Fruit fly (Drosophila melanogaster) whole organism, prepupa: ENCODE measurements around the gene CG14974.

Source experiments
- Blimp-1 ChIP-seq: fragments of 200-800 bp; sonication (Bioruptor generic); optimal IDR thresholded peaks from 3 replicates; lab custom pipeline; 2017; ENCODE audit warnings: missing biosample characterization, missing genetic modification characterization, mild to moderate bottlenecking, moderate library complexity, missing genetic modification reagents
- CG10631 ChIP-seq: fragments of 200-800 bp; sonication (Bioruptor generic); optimal IDR thresholded peaks from 2 replicates; lab custom pipeline; 2016; ENCODE audit warnings: missing biosample characterization, missing genetic modification characterization
- CG10669 ChIP-seq: fragments of 200-800 bp; sonication (Bioruptor generic); optimal IDR thresholded peaks from 3 replicates; lab custom pipeline; 2018; ENCODE audit warnings: missing biosample characterization, mild to moderate bottlenecking, missing genetic modification characterization, moderate library complexity
- CG11294 ChIP-seq: fragments of 200-800 bp; sonication (Bioruptor generic); IDR thresholded peaks from 2 replicates; pipeline ENCODE4 v1.3.6; 2022; ENCODE audit warnings: missing biosample characterization, missing genetic modification characterization
- CG11762 ChIP-seq: fragments of 200-800 bp; sonication (Bioruptor generic); optimal IDR thresholded peaks from 3 replicates; lab custom pipeline; 2016; ENCODE audit warnings: missing biosample characterization, missing genetic modification characterization; ENCODE audit not compliant: insufficient read depth
- CG11902 ChIP-seq: fragments of 200-800 bp; sonication (Bioruptor generic); optimal IDR thresholded peaks from 3 replicates; lab custom pipeline; 2016; ENCODE audit warnings: missing biosample characterization, missing genetic modification characterization
- CG15336 ChIP-seq: fragments of 200-800 bp; sonication (Bioruptor generic); IDR thresholded peaks from 2 replicates; pipeline ENCODE4 v1.3.6; 2022; ENCODE audit warnings: missing biosample characterization, missing genetic modification characterization
- CG1621 ChIP-seq: fragments of 200-800 bp; sonication (Bioruptor generic); optimal IDR thresholded peaks from 3 replicates; lab custom pipeline; 2018; ENCODE audit warnings: missing biosample characterization, mild to moderate bottlenecking, missing genetic modification characterization
- CG16779 ChIP-seq: fragments of 200-800 bp; sonication (Bioruptor generic); optimal IDR thresholded peaks from 3 replicates; lab custom pipeline; 2017; ENCODE audit warnings: missing biosample characterization, mild to moderate bottlenecking, missing genetic modification characterization
- CG31627 ChIP-seq: fragments of 200-800 bp; sonication (Bioruptor generic); optimal IDR thresholded peaks from 3 replicates; lab custom pipeline; 2016; ENCODE audit warnings: missing biosample characterization, missing genetic modification characterization
- CG32006 ChIP-seq: fragments of 200-800 bp; sonication (Bioruptor generic); optimal IDR thresholded peaks from 3 replicates; lab custom pipeline; 2017; ENCODE audit warnings: missing biosample characterization, mild to moderate bottlenecking, missing genetic modification characterization
- CG34406 ChIP-seq: fragments of 200-800 bp; sonication (Bioruptor generic); optimal IDR thresholded peaks from 3 replicates; lab custom pipeline; 2016; ENCODE audit warnings: missing biosample characterization, missing genetic modification characterization
- CG3919 ChIP-seq: fragments of 200-800 bp; sonication (Bioruptor generic); optimal IDR thresholded peaks from 3 replicates; lab custom pipeline; 2016; ENCODE audit warnings: missing biosample characterization, missing genetic modification characterization
- CG4318 ChIP-seq: fragments of 200-800 bp; sonication (Bioruptor generic); optimal IDR thresholded peaks from 3 replicates; lab custom pipeline; 2017; ENCODE audit warnings: missing biosample characterization, mild to moderate bottlenecking, missing genetic modification characterization
- CG6163 ChIP-seq: fragments of 200-800 bp; sonication (Bioruptor generic); IDR thresholded peaks from 3 replicates; pipeline ENCODE4 v1.3.6; 2022; ENCODE audit warnings: missing biosample characterization, missing genetic modification characterization
- CG6276 ChIP-seq: fragments of 200-800 bp; sonication (Bioruptor generic); optimal IDR thresholded peaks from 2 replicates; lab custom pipeline; 2017; ENCODE audit warnings: missing biosample characterization, mild to moderate bottlenecking, missing genetic modification characterization
- CG6792 ChIP-seq: fragments of 200-800 bp; sonication (Bioruptor generic); optimal IDR thresholded peaks from 3 replicates; lab custom pipeline; 2016; ENCODE audit warnings: missing biosample characterization, missing genetic modification characterization
- CG6854 ChIP-seq: fragments of 200-800 bp; sonication (Bioruptor generic); optimal IDR thresholded peaks from 2 replicates; lab custom pipeline; 2017; ENCODE audit warnings: missing biosample characterization, mild to moderate bottlenecking, missing genetic modification characterization
- CG7368 ChIP-seq: fragments of 200-800 bp; sonication (Bioruptor generic); optimal IDR thresholded peaks from 3 replicates; lab custom pipeline; 2016; ENCODE audit warnings: missing biosample characterization, missing genetic modification characterization
- CG8119 ChIP-seq: fragments of 200-800 bp; sonication (Bioruptor generic); IDR thresholded peaks from 3 replicates; pipeline ENCODE4 v1.3.6; 2022; ENCODE audit warnings: missing biosample characterization, missing genetic modification characterization
- CG8319 ChIP-seq: fragments of 200-800 bp; sonication (Bioruptor generic); optimal IDR thresholded peaks from 3 replicates; lab custom pipeline; 2016; ENCODE audit warnings: missing biosample characterization, missing genetic modification characterization
- CG8632 ChIP-seq: fragments of 200-800 bp; sonication (Bioruptor generic); optimal IDR thresholded peaks from 3 replicates; lab custom pipeline; 2016; ENCODE audit warnings: missing biosample characterization, missing genetic modification characterization
- Eip75B ChIP-seq: fragments of 200-800 bp; sonication (Bioruptor generic); optimal IDR thresholded peaks from 3 replicates; lab custom pipeline; 2016; ENCODE audit warnings: missing biosample characterization, missing genetic modification characterization
- Eip78C ChIP-seq: fragments of 200-800 bp; sonication (Bioruptor generic); peaks from one replicate; lab custom pipeline; 2016; ENCODE audit warnings: missing biosample characterization, missing genetic modification characterization
- Ets21C ChIP-seq: fragments of 200-800 bp; sonication (Bioruptor generic); optimal IDR thresholded peaks from 3 replicates; lab custom pipeline; 2016; ENCODE audit warnings: missing biosample characterization, missing genetic modification characterization
- Ets96B ChIP-seq: fragments of 200-800 bp; optimal IDR thresholded peaks from 2 replicates; lab custom pipeline; 2019; ENCODE audit warnings: missing biosample characterization, mild to moderate bottlenecking, missing genetic modification characterization, moderate library complexity
- Gug ChIP-seq: fragments of 200-800 bp; sonication (Bioruptor generic); IDR thresholded peaks from 2 replicates; pipeline ENCODE4 v1.3.6; 2022; ENCODE audit warnings: missing biosample characterization, missing genetic modification characterization
- Hr38 ChIP-seq: sonication (Bioruptor generic); optimal IDR thresholded peaks from 2 replicates; lab custom pipeline; 2016; ENCODE audit warnings: missing biosample characterization, missing genetic modification characterization
- Hr39 ChIP-seq: fragments of 200-800 bp; sonication (Bioruptor generic); optimal IDR thresholded peaks from 2 replicates; lab custom pipeline; 2016; ENCODE audit warnings: missing biosample characterization, missing genetic modification characterization
- Hr4 ChIP-seq: fragments of 200-800 bp; sonication (Bioruptor generic); optimal IDR thresholded peaks from 3 replicates; lab custom pipeline; 2016; ENCODE audit warnings: missing biosample characterization, missing genetic modification characterization
- Lpt ChIP-seq: fragments of 200-800 bp; sonication (Bioruptor generic); optimal IDR thresholded peaks from 3 replicates; lab custom pipeline; 2016; ENCODE audit warnings: missing biosample characterization, missing genetic modification characterization
- Met ChIP-seq: fragments of 200-800 bp; sonication (Bioruptor generic); optimal IDR thresholded peaks from 3 replicates; lab custom pipeline; 2016; ENCODE audit warnings: missing biosample characterization, missing genetic modification characterization
- Smox ChIP-seq: fragments of 200-800 bp; sonication (Bioruptor generic); optimal IDR thresholded peaks from 3 replicates; lab custom pipeline; 2016; ENCODE audit warnings: missing biosample characterization, missing genetic modification characterization
- Sox102F ChIP-seq: fragments of 200-800 bp; sonication (Bioruptor generic); optimal IDR thresholded peaks from 2 replicates; lab custom pipeline; 2016; ENCODE audit warnings: missing biosample characterization, mild to moderate bottlenecking, missing genetic modification characterization
- Sox14 ChIP-seq: fragments of 200-800 bp; sonication (Bioruptor generic); optimal IDR thresholded peaks from 3 replicates; lab custom pipeline; 2016; ENCODE audit warnings: missing biosample characterization, missing genetic modification characterization
- Sox15 ChIP-seq: fragments of 200-800 bp; sonication (Bioruptor generic); optimal IDR thresholded peaks from 3 replicates; lab custom pipeline; 2016; ENCODE audit warnings: missing biosample characterization, missing genetic modification characterization
- achi ChIP-seq: fragments of 200-800 bp; sonication (Bioruptor generic); optimal IDR thresholded peaks from 3 replicates; lab custom pipeline; 2016; ENCODE audit warnings: missing biosample characterization, missing genetic modification characterization
- cyc ChIP-seq: fragments of 200-800 bp; sonication (Bioruptor generic); optimal IDR thresholded peaks from 3 replicates; lab custom pipeline; 2016; ENCODE audit warnings: missing biosample characterization, missing genetic modification characterization
- dac ChIP-seq: fragments of 200-800 bp; sonication (Bioruptor generic); optimal IDR thresholded peaks from 2 replicates; lab custom pipeline; 2017; ENCODE audit warnings: missing biosample characterization, mild to moderate bottlenecking, missing genetic modification characterization
- dsx ChIP-seq: fragments of 200-800 bp; optimal IDR thresholded peaks from 3 replicates; lab custom pipeline; 2019; ENCODE audit warnings: missing biosample characterization, mild to moderate bottlenecking, missing genetic modification characterization, moderate library complexity; ENCODE audit not compliant: poor library complexity, severe bottlenecking
- eg ChIP-seq: fragments of 200-800 bp; sonication (Bioruptor generic); IDR thresholded peaks from 3 replicates; pipeline ENCODE4 v1.3.6; 2022; ENCODE audit warnings: missing biosample characterization, missing genetic modification characterization
- esn ChIP-seq: fragments of 200-800 bp; sonication (Bioruptor generic); optimal IDR thresholded peaks from 2 replicates; lab custom pipeline; 2016; ENCODE audit warnings: missing biosample characterization, mild to moderate bottlenecking, missing genetic modification characterization, moderate library complexity
- fd59A ChIP-seq: fragments of 200-800 bp; sonication (Bioruptor generic); optimal IDR thresholded peaks from 2 replicates; lab custom pipeline; 2017; ENCODE audit warnings: missing biosample characterization, mild to moderate bottlenecking, missing genetic modification characterization, missing genetic modification reagents
- fd85E ChIP-seq: fragments of 200-800 bp; sonication (Bioruptor generic); optimal IDR thresholded peaks from 3 replicates; lab custom pipeline; 2016; ENCODE audit warnings: missing biosample characterization, missing genetic modification characterization
- fkh ChIP-seq: fragments of 200-800 bp; sonication (Bioruptor generic); optimal IDR thresholded peaks from 3 replicates; lab custom pipeline; 2017; ENCODE audit warnings: missing biosample characterization, mild to moderate bottlenecking, missing genetic modification characterization, moderate library complexity
- lz ChIP-seq: fragments of 200-800 bp; sonication (Bioruptor generic); optimal IDR thresholded peaks from 3 replicates; lab custom pipeline; 2016; ENCODE audit warnings: missing biosample characterization, missing genetic modification characterization
- net ChIP-seq: fragments of 200-800 bp; sonication (Bioruptor generic); optimal IDR thresholded peaks from 3 replicates; lab custom pipeline; 2016; ENCODE audit warnings: missing biosample characterization, missing genetic modification characterization
- pdm3 ChIP-seq: fragments of 200-800 bp; sonication (Bioruptor generic); optimal IDR thresholded peaks from 3 replicates; lab custom pipeline; 2016; ENCODE audit warnings: missing biosample characterization, missing genetic modification characterization
- salr ChIP-seq, 2 experiments: fragments of 200-800 bp; sonication (Bioruptor generic); optimal IDR thresholded peaks; 3 replicates each; lab custom pipeline; 2016 to 2018; ENCODE audit warnings: missing biosample characterization in 2 of 2, missing genetic modification characterization in 2 of 2, mild to moderate bottlenecking in 1 of 2
- spab ChIP-seq: fragments of 200-800 bp; sonication (Bioruptor generic); optimal IDR thresholded peaks from 2 replicates; lab custom pipeline; 2017; ENCODE audit warnings: missing biosample characterization, mild to moderate bottlenecking, missing genetic modification characterization, missing genetic modification reagents
- svp ChIP-seq: fragments of 200-800 bp; sonication (Bioruptor generic); peaks from one replicate; lab custom pipeline; 2016; ENCODE audit warnings: missing biosample characterization, missing genetic modification characterization
- topi ChIP-seq: fragments of 200-800 bp; sonication (Bioruptor generic); optimal IDR thresholded peaks from 3 replicates; lab custom pipeline; 2016; ENCODE audit warnings: missing biosample characterization, missing genetic modification characterization

The CG14974 gene

dm6 chr3L:3638587-3639312, 17.9 kb upstream of the CG14974 start:
- TF ChIP-seq salr (GFP tag; optimal IDR thresholded peaks at IDR 0.05; lab: Kevin White, UChicago) (no peak), pdm3 (peak; percentile 37), Eip75B (GFP tag; lab: Kevin White, UChicago) (peak; percentile 25), CG8632 (GFP tag; lab: Kevin White, UChicago) (peak; percentile 32), CG10631 (GFP tag; lab: Kevin White, UChicago) (peak; percentile 60), fkh (GFP tag; lab: Kevin White, UChicago) (peak; percentile 35), CG11294 (GFP tag; lab: Robert Waterston, UW) (no peak), eg (GFP tag; lab: Robert Waterston, UW) (no peak), Hr4 (GFP tag; lab: Kevin White, UChicago) (peak; percentile 32), CG16779 (tag; lab: Kevin White, UChicago) (no peak), CG6276 (GFP tag; lab: Kevin White, UChicago) (no peak), dsx (GFP tag; lab: Kevin White, UChicago) (no peak), CG10669 (GFP tag; lab: Kevin White, UChicago) (no peak), CG11902 (GFP tag; lab: Kevin White, UChicago) (no peak), Sox102F (GFP tag; lab: Kevin White, UChicago) (peak; percentile 47), Sox14 (GFP tag; lab: Kevin White, UChicago) (peak; percentile 29), achi (peak; percentile 54), CG15336 (GFP tag; lab: Robert Waterston, UW) (no peak), Hr39 (GFP tag; lab: Kevin White, UChicago) (peak; percentile 43), CG8119 (GFP tag; lab: Robert Waterston, UW) (no peak), Lpt (no peak), CG1621 (no peak), fd59A (GFP tag; lab: Kevin White, UChicago) (no peak), Eip78C (GFP tag; lab: Kevin White, UChicago) (peak; percentile 86), spab (GFP tag; lab: Kevin White, UChicago) (no peak), svp (GFP tag; lab: Kevin White, UChicago) (peak; percentile 78), cyc (GFP tag; lab: Kevin White, UChicago) (no peak), Hr38 (GFP tag; lab: Kevin White, UChicago) (no peak), Sox15 (GFP tag; lab: Kevin White, UChicago) (peak; percentile 1), net (peak; percentile 16), Blimp-1 (GFP tag; lab: Kevin White, UChicago) (no peak), CG7368 (no peak), dac (GFP tag; lab: Kevin White, UChicago) (no peak), lz (GFP tag; lab: Kevin White, UChicago) (peak; percentile 25), Gug (GFP tag; lab: Robert Waterston, UW) (no peak), Smox (GFP tag; lab: Kevin White, UChicago) (peak; percentile 47), CG8319 (GFP tag; lab: Kevin White, UChicago) (no peak), CG31627 (GFP tag; lab: Kevin White, UChicago) (peak; percentile 45), Ets21C (GFP tag; lab: Kevin White, UChicago) (peak; percentile 2), Met (GFP tag; lab: Kevin White, UChicago) (peak; percentile 52), CG6854 (GFP tag; lab: Kevin White, UChicago) (no peak), CG3919 (GFP tag; lab: Kevin White, UChicago) (no peak), CG4318 (GFP tag; lab: Kevin White, UChicago) (no peak), topi (GFP tag; lab: Kevin White, UChicago) (peak; percentile 42), CG6792 (peak; percentile 19), fd85E (GFP tag; lab: Kevin White, UChicago) (no peak), CG6163 (GFP tag; lab: Robert Waterston, UW) (peak; percentile 41; the same call in 2 of the 3 replicates), Ets96B (tag; lab: Kevin White, UChicago) (no peak), CG34406 (GFP tag; lab: Kevin White, UChicago) (peak; percentile 23), CG32006 (GFP tag; lab: Kevin White, UChicago) (peak; percentile 28), CG11762 (no peak), esn (GFP tag; lab: Kevin White, UChicago) (peak; percentile 52)
